Worm (Caenorhabditis elegans) whole organism, L4 larva: ENCODE results near the gene nlp-55.

Experiments used
- D1046.2 ChIP-seq: fragments of 200-800 bp; sonication (Bioruptor generic); IDR thresholded peaks from 2 replicates; pipeline ENCODE4 v1.3.6; 2022; ENCODE audit warnings: missing genetic modification characterization, missing compliant biosample characterization
- R02D3.7 ChIP-seq: fragments of 150-350 bp; sonication (generic microtip); optimal IDR thresholded peaks from 3 replicates; lab custom pipeline; 2014; ENCODE audit warnings: missing biosample characterization, missing genetic modification characterization
- T20F7.1 ChIP-seq: fragments of 200-800 bp; sonication (Bioruptor generic); optimal IDR thresholded peaks from 2 replicates; lab custom pipeline; 2018; ENCODE audit warnings: mild to moderate bottlenecking, missing genetic modification characterization, missing compliant biosample characterization
- ces-1 ChIP-seq: fragments of 150-350 bp; sonication (generic microtip); optimal IDR thresholded peaks from 4 replicates; lab custom pipeline; 2014; ENCODE audit warnings: missing biosample characterization, missing genetic modification reagents, missing genetic modification characterization
- duxl-1 ChIP-seq: sonication (generic microtip); optimal IDR thresholded peaks from 2 replicates; lab custom pipeline; 2016; ENCODE audit warnings: mild to moderate bottlenecking, missing genetic modification characterization, moderate library complexity, missing compliant biosample characterization; ENCODE audit not compliant: poor library complexity
- lin-13 ChIP-seq: fragments of 150-350 bp; optimal IDR thresholded peaks from 2 replicates; lab custom pipeline; 2014; ENCODE audit warnings: missing biosample characterization, missing genetic modification reagents, missing genetic modification characterization
- lin-15B ChIP-seq: fragments of 150-350 bp; sonication (generic microtip); optimal IDR thresholded peaks from 3 replicates; lab custom pipeline; 2014; ENCODE audit warnings: missing biosample characterization, missing genetic modification characterization
- lin-39 ChIP-seq: fragments of 150-350 bp; optimal IDR thresholded peaks from 2 replicates; lab custom pipeline; 2014; ENCODE audit warnings: missing biosample characterization, missing genetic modification reagents, missing genetic modification characterization

DNA sequence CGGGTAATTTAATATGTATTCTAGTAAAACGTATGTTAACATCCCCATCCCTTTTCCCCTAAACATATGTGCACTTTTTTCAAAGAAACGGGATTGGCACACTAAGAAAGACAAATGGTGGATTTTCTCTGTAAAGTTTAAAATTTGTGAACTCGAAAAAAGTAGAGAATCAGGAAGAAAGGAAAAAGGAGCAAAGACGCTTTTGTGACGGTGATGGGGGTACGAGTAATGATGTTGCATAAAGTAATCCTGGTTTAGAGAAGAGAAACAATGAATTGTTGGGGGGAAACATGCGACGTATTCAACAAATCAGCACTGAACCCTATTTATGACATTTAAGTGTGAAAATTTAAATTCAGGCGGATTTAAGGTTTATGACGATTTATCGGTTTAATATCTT lies 16.3 kb upstream of the nlp-55 start:
- TF ChIP-seq T20F7.1 (no peak), ces-1 (GFP tag; lab: Kevin White, UChicago) (no peak), duxl-1 (tag; lab: Kevin White, UChicago) (no peak), D1046.2 (GFP tag; lab: Robert Waterston, UW) (no peak), R02D3.7 (tag; lab: Kevin White, UChicago) (no peak), lin-13 (GFP tag; lab: Kevin White, UChicago) (no peak), lin-15B (no peak), lin-39 (no peak)
